Fruit fly (Drosophila melanogaster) whole organism, embryonic: ENCODE measurements around the gene Myo31DF.

ENCODE experiments used
- Aef1 ChIP-seq: fragments of 200-800 bp; sonication (Bioruptor generic); IDR thresholded peaks from 3 replicates; pipeline ENCODE4 v1.3.6; 2022; ENCODE audit warnings: missing biosample characterization, missing genetic modification characterization
- Atf6 ChIP-seq: fragments of 200-800 bp; sonication (Bioruptor generic); IDR thresholded peaks from 2 replicates; pipeline ENCODE4 v1.3.6; 2022; ENCODE audit warnings: missing biosample characterization, missing genetic modification characterization
- C15 ChIP-seq: fragments of 200-800 bp; sonication (Bioruptor generic); IDR thresholded peaks from 3 replicates; pipeline ENCODE4 v1.3.6; 2022; ENCODE audit warnings: missing biosample characterization, missing genetic modification characterization
- CG11504 ChIP-seq: fragments of 200-800 bp; sonication (Bioruptor generic); optimal IDR thresholded peaks from 3 replicates; lab custom pipeline; 2019; ENCODE audit warnings: missing biosample characterization, mild to moderate bottlenecking, missing genetic modification characterization, moderate library complexity
- CG13775 ChIP-seq: fragments of 200-800 bp; sonication (Bioruptor generic); optimal IDR thresholded peaks from 3 replicates; lab custom pipeline; 2017; ENCODE audit warnings: missing biosample characterization, mild to moderate bottlenecking, missing genetic modification characterization
- CG14965 ChIP-seq: fragments of 200-800 bp; sonication (Bioruptor generic); optimal IDR thresholded peaks from 2 replicates; lab custom pipeline; 2016; ENCODE audit warnings: missing biosample characterization, missing genetic modification characterization, borderline replicate concordance
- CG17361 ChIP-seq: fragments of 200-800 bp; sonication (Bioruptor generic); IDR thresholded peaks from 3 replicates; pipeline ENCODE4 v1.3.6; 2022; ENCODE audit warnings: missing biosample characterization, missing genetic modification characterization
- CG17385 ChIP-seq: fragments of 200-800 bp; sonication (Bioruptor generic); optimal IDR thresholded peaks from 3 replicates; lab custom pipeline; 2018; ENCODE audit warnings: missing biosample characterization, mild to moderate bottlenecking, missing genetic modification characterization
- CG2202 ChIP-seq: fragments of 200-800 bp; sonication (Bioruptor generic); optimal IDR thresholded peaks from 2 replicates; lab custom pipeline; 2018; ENCODE audit warnings: missing biosample characterization, mild to moderate bottlenecking, missing genetic modification characterization
- CG2678 ChIP-seq: fragments of 200-800 bp; sonication (Bioruptor generic); optimal IDR thresholded peaks from 3 replicates; lab custom pipeline; 2019; ENCODE audit warnings: missing biosample characterization, mild to moderate bottlenecking, missing genetic modification characterization, moderate library complexity
- CG2712 ChIP-seq: fragments of 200-800 bp; optimal IDR thresholded peaks from 3 replicates; lab custom pipeline; 2019; ENCODE audit warnings: missing biosample characterization, mild to moderate bottlenecking, missing genetic modification characterization, moderate library complexity
- CG3065 ChIP-seq: fragments of 200-800 bp; sonication (Bioruptor generic); optimal IDR thresholded peaks from 2 replicates; lab custom pipeline; 2016; ENCODE audit warnings: missing biosample characterization, missing genetic modification characterization
- CG4360 ChIP-seq: fragments of 200-800 bp; sonication (Bioruptor generic); IDR thresholded peaks from 2 replicates; pipeline ENCODE4 v1.3.6; 2022; ENCODE audit warnings: missing biosample characterization, missing genetic modification characterization
- CG4707 ChIP-seq: fragments of 200-800 bp; sonication (Bioruptor generic); optimal IDR thresholded peaks from 2 replicates; lab custom pipeline; 2018; ENCODE audit warnings: missing biosample characterization, mild to moderate bottlenecking, missing genetic modification characterization, moderate library complexity
- CG4854 ChIP-seq: fragments of 200-800 bp; sonication (Bioruptor generic); optimal IDR thresholded peaks from 2 replicates; lab custom pipeline; 2016; ENCODE audit warnings: missing biosample characterization, missing genetic modification characterization, inconsistent platforms
- CG5245 ChIP-seq: fragments of 200-800 bp; sonication (Bioruptor generic); optimal IDR thresholded peaks from 3 replicates; lab custom pipeline; 2016; ENCODE audit warnings: missing biosample characterization, missing genetic modification characterization
- CG6254 ChIP-seq: fragments of 200-800 bp; sonication (Bioruptor generic); optimal IDR thresholded peaks from 3 replicates; lab custom pipeline; 2017; ENCODE audit warnings: mild to moderate bottlenecking, missing biosample characterization, missing genetic modification reagents, missing genetic modification characterization
- CG6765 ChIP-seq: fragments of 200-800 bp; sonication (Bioruptor generic); optimal IDR thresholded peaks from 3 replicates; lab custom pipeline; 2017; ENCODE audit warnings: missing biosample characterization, mild to moderate bottlenecking, missing genetic modification characterization
- CG6854 ChIP-seq: fragments of 200-800 bp; sonication (Bioruptor generic); optimal IDR thresholded peaks from 3 replicates; lab custom pipeline; 2017; ENCODE audit warnings: missing biosample characterization, mild to moderate bottlenecking, missing genetic modification characterization
- CG7745 ChIP-seq: fragments of 200-800 bp; sonication (Bioruptor generic); optimal IDR thresholded peaks from 2 replicates; lab custom pipeline; 2018; ENCODE audit warnings: missing biosample characterization, mild to moderate bottlenecking, missing genetic modification characterization, moderate library complexity
- CG8089 ChIP-seq: fragments of 200-800 bp; sonication (Bioruptor generic); optimal IDR thresholded peaks from 3 replicates; lab custom pipeline; 2016; ENCODE audit warnings: missing biosample characterization, missing genetic modification characterization
- CG8478 ChIP-seq: fragments of >200 bp; optimal IDR thresholded peaks from 2 replicates; lab custom pipeline; 2018
- CTCF ChIP-seq: fragments of 200-800 bp; sonication (Bioruptor generic); optimal IDR thresholded peaks from 2 replicates; lab custom pipeline; 2017; ENCODE audit warnings: missing biosample characterization, mild to moderate bottlenecking, missing genetic modification characterization, moderate library complexity
- CkIIα-i1 ChIP-seq: fragments of 200-800 bp; sonication (Bioruptor generic); IDR thresholded peaks from 2 replicates; pipeline ENCODE4 v1.3.6; 2022; ENCODE audit warnings: missing biosample characterization, missing genetic modification characterization
- CrebB ChIP-seq: fragments of 200-800 bp; sonication (Bioruptor generic); optimal IDR thresholded peaks from 3 replicates; lab custom pipeline; 2018; ENCODE audit warnings: missing biosample characterization, mild to moderate bottlenecking, missing genetic modification characterization
- Dfd ChIP-seq, 2 experiments: fragments of >200 bp; optimal IDR thresholded peaks; 2 replicates each; lab custom pipeline; 2017; ENCODE audit warnings: missing biosample characterization in 2 of 2, missing genetic modification characterization in 2 of 2
- GATAe ChIP-seq: fragments of 200-800 bp; sonication (Bioruptor generic); conservative IDR thresholded peaks from 2 replicates; pipeline ENCODE4 v1.3.6; 2022; ENCODE audit warnings: missing biosample characterization, missing genetic modification characterization
- Hr39 ChIP-seq: fragments of >200 bp; optimal IDR thresholded peaks from 2 replicates; lab custom pipeline; 2017
- Opbp ChIP-seq: fragments of 200-800 bp; sonication (Bioruptor generic); IDR thresholded peaks from 3 replicates; pipeline ENCODE4 v1.3.6; 2022; ENCODE audit warnings: missing biosample characterization, missing genetic modification characterization; ENCODE audit not compliant: partially characterized antibody
- Taf1 ChIP-seq: fragments of 200-800 bp; sonication (Bioruptor generic); IDR thresholded peaks from 2 replicates; pipeline ENCODE4 v1.3.6; 2022; ENCODE audit warnings: missing biosample characterization, missing genetic modification characterization
- ab ChIP-seq: fragments of 200-800 bp; sonication (Bioruptor generic); optimal IDR thresholded peaks from 2 replicates; lab custom pipeline; 2016; ENCODE audit warnings: missing biosample characterization, missing genetic modification characterization
- al ChIP-seq: fragments of 200-800 bp; sonication (Bioruptor generic); IDR thresholded peaks from 2 replicates; pipeline ENCODE4 v1.3.6; 2022; ENCODE audit warnings: missing biosample characterization, missing genetic modification characterization
- bab2 ChIP-seq: fragments of 200-800 bp; sonication (Bioruptor generic); optimal IDR thresholded peaks from 2 replicates; lab custom pipeline; 2016; ENCODE audit warnings: missing biosample characterization, missing genetic modification characterization
- bigmax ChIP-seq: fragments of 200-800 bp; sonication (Bioruptor generic); optimal IDR thresholded peaks from 2 replicates; lab custom pipeline; 2018; ENCODE audit warnings: missing biosample characterization, mild to moderate bottlenecking, missing genetic modification characterization
- cad ChIP-seq: fragments of >200 bp; optimal IDR thresholded peaks from 2 replicates; lab custom pipeline; 2017; ENCODE audit warnings: missing biosample characterization, missing genetic modification characterization
- ci ChIP-seq: fragments of 200-800 bp; sonication (Bioruptor generic); IDR thresholded peaks from 3 replicates; pipeline ENCODE4 v1.3.6; 2022; ENCODE audit warnings: missing biosample characterization, missing genetic modification characterization
- croc ChIP-seq: fragments of 200-800 bp; sonication (Bioruptor generic); conservative IDR thresholded peaks from 3 replicates; pipeline ENCODE4 v1.3.6; 2022; ENCODE audit warnings: missing biosample characterization, missing genetic modification characterization
- crp ChIP-seq, 2 experiments: fragments of 200-800 bp; sonication (Bioruptor generic); optimal IDR thresholded peaks; 2 replicates in 1 of 2; 3 replicates in 1 of 2; lab custom pipeline; 2017; ENCODE audit warnings: missing biosample characterization in 2 of 2, missing genetic modification characterization in 2 of 2, mild to moderate bottlenecking in 1 of 2, moderate library complexity in 1 of 2
- dysf ChIP-seq: fragments of 200-800 bp; sonication (Bioruptor generic); IDR thresholded peaks from 3 replicates; pipeline ENCODE4 v1.3.6; 2022; ENCODE audit warnings: missing biosample characterization, missing genetic modification characterization
- esg ChIP-seq: fragments of 200-800 bp; sonication (Bioruptor generic); conservative IDR thresholded peaks from 2 replicates; pipeline ENCODE4 v1.3.6; 2022; ENCODE audit warnings: missing biosample characterization, missing genetic modification characterization
- ewg ChIP-seq: fragments of 200-800 bp; sonication (Bioruptor generic); optimal IDR thresholded peaks from 3 replicates; lab custom pipeline; 2017; ENCODE audit warnings: mild to moderate bottlenecking, missing biosample characterization, missing genetic modification reagents, missing genetic modification characterization
- fd3F ChIP-seq: fragments of 200-800 bp; sonication (Bioruptor generic); optimal IDR thresholded peaks from 2 replicates; lab custom pipeline; 2018; ENCODE audit warnings: missing biosample characterization, mild to moderate bottlenecking, missing genetic modification characterization, moderate library complexity
- ftz-f1 ChIP-seq: fragments of 200-800 bp; sonication (Bioruptor generic); optimal IDR thresholded peaks from 2 replicates; lab custom pipeline; 2016; ENCODE audit warnings: missing biosample characterization, missing genetic modification characterization
- inv ChIP-seq: fragments of 200-800 bp; sonication (Bioruptor generic); IDR thresholded peaks from 2 replicates; pipeline ENCODE4 v1.3.6; 2022; ENCODE audit warnings: missing biosample characterization, missing genetic modification characterization; ENCODE audit not compliant: partially characterized antibody
- odd ChIP-seq: fragments of 200-800 bp; sonication (Bioruptor generic); optimal IDR thresholded peaks from 2 replicates; lab custom pipeline; 2017; ENCODE audit warnings: missing biosample characterization, mild to moderate bottlenecking, missing genetic modification characterization
- sob ChIP-seq: fragments of 200-800 bp; sonication (Bioruptor generic); IDR thresholded peaks from 2 replicates; pipeline ENCODE4 v1.3.6; 2022; ENCODE audit warnings: missing biosample characterization, missing genetic modification characterization
- ssp ChIP-seq: fragments of 200-800 bp; sonication (Bioruptor generic); IDR thresholded peaks from 2 replicates; pipeline ENCODE4 v1.3.6; 2022; ENCODE audit warnings: missing biosample characterization, missing genetic modification characterization
- ttk ChIP-seq: fragments of 200-800 bp; sonication (Bioruptor generic); IDR thresholded peaks from 2 replicates; pipeline ENCODE4 v2.1.2; 2022; ENCODE audit warnings: missing biosample characterization, missing genetic modification characterization
- tx ChIP-seq: fragments of 200-800 bp; sonication (Bioruptor generic); optimal IDR thresholded peaks from 2 replicates; lab custom pipeline; 2016; ENCODE audit warnings: missing biosample characterization, missing genetic modification characterization
- unpg ChIP-seq: fragments of 200-800 bp; sonication (Bioruptor generic); optimal IDR thresholded peaks from 3 replicates; lab custom pipeline; 2018; ENCODE audit warnings: missing biosample characterization, mild to moderate bottlenecking, missing genetic modification characterization, moderate library complexity
- wor ChIP-seq: fragments of 200-800 bp; sonication (Bioruptor generic); IDR thresholded peaks from 2 replicates; pipeline ENCODE4 v1.3.6; 2022; ENCODE audit warnings: missing biosample characterization, missing genetic modification characterization

The Myo31DF gene

dm6 chr2L:10506557-10507252, at the start of gene Myo31DF, which contains the start of gene CG6094 (continued):
- TF ChIP-seq C15 (no peak), unpg (no peak), CG2202 (tag; lab: Kevin White, UChicago) (no peak), CG4707 (GFP tag; lab: Kevin White, UChicago) (no peak), croc (GFP tag; lab: Robert Waterston, UW) (0 out of 3 replicates have a peak, but pooled peaks have one; percentile 13), dysf (GFP tag; lab: Robert Waterston, UW) (0 out of 3 replicates have a peak, but pooled peaks have one; percentile 28), GATAe (no peak), CG6765 (GFP tag; lab: Kevin White, UChicago) (peak; percentile 47), CG6254 (GFP tag; lab: Kevin White, UChicago) (no peak), CG17361 (GFP tag; lab: Robert Waterston, UW) (0 out of 3 replicates have a peak, but pooled peaks have one; percentile 31), Dfd (GFP tag; optimal IDR thresholded peaks at IDR 0.05; lab: Kevin White, UChicago) (peak in 1 of 2 experiments; percentile 44), Taf1 (GFP tag; lab: Robert Waterston, UW) (no peak), fd3F (no peak), crp (GFP tag; optimal IDR thresholded peaks at IDR 0.05; lab: Kevin White, UChicago) (peak; percentile 76 to 98), wor (GFP tag; lab: Robert Waterston, UW) (no peak), tx (GFP tag; lab: Kevin White, UChicago) (peak; percentile 34), esg (no peak), CG8478 (lab: Kevin White, UChicago) (no peak), odd (GFP tag; lab: Kevin White, UChicago) (no peak), Aef1 (no peak), CG5245 (no peak), CG8089 (GFP tag; lab: Kevin White, UChicago) (no peak), CkIIα-i1 (no peak), Atf6 (GFP tag; lab: Robert Waterston, UW) (no peak), cad (GFP tag; lab: Kevin White, UChicago) (no peak), ssp (GFP tag; lab: Robert Waterston, UW) (peak; percentile 99), CG11504 (tag; lab: Kevin White, UChicago) (peak; percentile 78), CG14965 (GFP tag; lab: Kevin White, UChicago) (no peak), Hr39 (no peak), CrebB (tag; lab: Kevin White, UChicago) (peak; percentile 17), CG2678 (tag; lab: Kevin White, UChicago) (peak; percentile 49), CG7745 (tag; lab: Kevin White, UChicago) (no peak), CG2712 (tag; lab: Kevin White, UChicago) (peak; percentile 41), CG4360 (peak; percentile 10; the same call in 1 of the 2 replicates), Opbp (GFP tag; lab: Robert Waterston, UW) (peak; percentile 66), CG13775 (GFP tag; lab: Kevin White, UChicago) (no peak), CG4854 (GFP tag; lab: Kevin White, UChicago) (no peak), CG17385 (GFP tag; lab: Kevin White, UChicago) (peak; percentile 58), CG6854 (GFP tag; lab: Kevin White, UChicago) (peak; percentile 44), bigmax (GFP tag; lab: Kevin White, UChicago) (no peak), CG3065 (GFP tag; lab: Kevin White, UChicago) (no peak), sob (peak; percentile 46; the same call in 1 of the 2 replicates), ftz-f1 (GFP tag; lab: Kevin White, UChicago) (peak; percentile 48), ttk (GFP tag; lab: Robert Waterston, UW) (no peak), ab (GFP tag; lab: Kevin White, UChicago) (no peak), ci (GFP tag; lab: Robert Waterston, UW) (peak; percentile 49; the same call in 2 of the 3 replicates), CTCF (GFP tag; lab: Kevin White, UChicago) (peak; percentile 75), bab2 (GFP tag; lab: Kevin White, UChicago) (peak; percentile 34), inv (GFP tag; lab: Robert Waterston, UW) (no peak; the same call in 1 of the 2 replicates), ewg (GFP tag; lab: Kevin White, UChicago) (peak; percentile 41), al (0 out of 2 replicates have a peak, but pooled peaks have one; percentile 4)
